Worm (Caenorhabditis elegans): ENCODE measurements around the gene T12B3.3.
A peak's percentile ranks its signal among the peaks of the same experiment; 100 is the strongest.

DNA sequence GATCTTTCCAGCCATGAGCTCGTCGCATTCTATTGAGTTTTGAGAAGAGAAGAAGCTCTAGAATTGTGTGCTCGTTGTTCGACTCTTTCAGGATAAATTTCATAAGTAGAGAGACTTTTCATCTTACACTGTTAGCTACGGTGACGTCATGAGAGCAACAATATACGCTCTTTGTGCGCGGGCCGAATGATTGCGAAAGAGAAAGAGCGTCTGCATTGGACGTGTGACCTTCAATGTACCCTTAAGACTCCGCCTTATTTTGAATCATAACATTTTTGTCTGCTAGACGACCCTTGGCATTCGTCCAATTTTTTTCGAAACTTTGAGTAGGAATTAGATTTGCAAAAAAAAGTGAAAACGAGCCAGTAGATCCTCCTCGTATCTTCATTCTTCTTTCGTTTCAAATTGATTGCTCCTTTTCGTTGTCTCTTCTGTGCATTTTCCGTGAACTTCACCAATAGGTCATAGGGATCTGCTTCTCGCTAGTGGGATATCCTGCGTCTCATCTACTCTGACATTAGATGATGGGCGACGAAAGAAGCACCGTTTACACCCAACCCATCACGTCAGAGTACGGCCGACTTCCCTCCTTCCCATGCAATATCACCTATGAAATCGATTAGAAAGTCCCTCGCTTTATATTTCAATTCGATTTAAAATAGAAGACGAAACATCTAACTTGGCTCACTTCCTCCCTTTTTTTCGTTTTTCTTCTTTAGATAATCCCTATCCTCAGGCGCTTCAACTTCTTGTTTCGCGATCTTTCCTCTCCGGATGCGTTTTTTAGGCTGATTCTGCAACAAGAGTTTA lies 16.8 kb downstream of the T12B3.3 start:
- TF ChIP-seq unc-62 (GFP tag; optimal IDR thresholded peaks at IDR 0.05), result peak; percentile 48
- no peak for TF ChIP-seq lsy-2 (tag; optimal IDR thresholded peaks at IDR 0.05)
- no peak for TF ChIP-seq unc-39 (tag; optimal IDR thresholded peaks at IDR 0.05)
- TF ChIP-seq elt-3 (tag; optimal IDR thresholded peaks at IDR 0.05), result no peak
- no peak for TF ChIP-seq blmp-1 (tag; optimal IDR thresholded peaks at IDR 0.05)
- TF ChIP-seq mab-5 (tag; optimal IDR thresholded peaks at IDR 0.05), result no peak
- no peak for TF ChIP-seq nhr-76 (tag; optimal IDR thresholded peaks at IDR 0.05)
- no peak for TF ChIP-seq nhr-237 (tag; optimal IDR thresholded peaks at IDR 0.05)
- no peak for TF ChIP-seq ceh-83 (GFP tag; optimal IDR thresholded peaks at IDR 0.05)
- TF ChIP-seq pha-4 (tag; optimal IDR thresholded peaks at IDR 0.05), result no peak
- no peak for TF ChIP-seq ces-1 (GFP tag; optimal IDR thresholded peaks at IDR 0.05)
- no peak for TF ChIP-seq hlh-1 (tag; optimal IDR thresholded peaks at IDR 0.05)
- no peak for TF ChIP-seq ztf-11 (tag; optimal IDR thresholded peaks at IDR 0.05)
- no peak for TF ChIP-seq lin-13 (tag; optimal IDR thresholded peaks at IDR 0.05)

Measured in whole organism, mixed stage, embryonic.